Worm (Caenorhabditis elegans) whole organism, L4 larva: ENCODE data around the gene col-13.

Source experiments
- daf-8 ChIP-seq: fragments of 200-800 bp; sonication (Bioruptor generic); IDR thresholded peaks from 2 replicates; pipeline ENCODE4 v1.3.6; 2022; ENCODE audit warnings: missing genetic modification characterization, missing compliant biosample characterization
- nhr-28 ChIP-seq: fragments of 150-350 bp; optimal IDR thresholded peaks from 2 replicates; lab custom pipeline; 2014; ENCODE audit warnings: missing biosample characterization, missing genetic modification characterization

DNA sequence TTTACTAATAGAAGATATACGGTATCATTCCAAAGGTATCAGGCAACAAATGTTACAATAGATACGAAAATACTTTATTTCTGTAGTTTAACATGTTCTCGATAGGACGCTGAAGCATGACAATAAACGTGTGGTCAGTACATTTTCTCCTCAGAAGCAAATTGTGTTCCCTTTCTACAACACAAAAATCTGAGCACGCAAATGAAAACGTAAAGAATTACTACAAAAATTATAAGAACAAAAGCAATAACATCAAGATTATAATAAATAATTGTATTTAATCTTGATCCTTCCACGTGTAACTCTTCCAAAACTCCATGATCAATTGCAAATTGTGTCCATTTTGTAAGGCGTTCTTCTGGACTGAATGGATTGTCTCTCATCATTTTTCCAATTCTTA lies 41.9 kb downstream of the col-13 start:
- no peak for TF ChIP-seq daf-8
- no peak for TF ChIP-seq nhr-28 (tag; lab: Kevin White, UChicago)
